Fruit fly (Drosophila melanogaster) whole organism, prepupa: ENCODE results near the gene dbo.

Source experiments
- CG10669 ChIP-seq: fragments of 200-800 bp; sonication (Bioruptor generic); optimal IDR thresholded peaks from 3 replicates; lab custom pipeline; 2018; ENCODE audit warnings: missing biosample characterization, mild to moderate bottlenecking, missing genetic modification characterization, moderate library complexity
- CG4318 ChIP-seq: fragments of 200-800 bp; sonication (Bioruptor generic); optimal IDR thresholded peaks from 3 replicates; lab custom pipeline; 2017; ENCODE audit warnings: missing biosample characterization, mild to moderate bottlenecking, missing genetic modification characterization
- CG8319 ChIP-seq: fragments of 200-800 bp; sonication (Bioruptor generic); optimal IDR thresholded peaks from 3 replicates; lab custom pipeline; 2016; ENCODE audit warnings: missing biosample characterization, missing genetic modification characterization

dm6 chr3L:15777383-15777782 is 49.3 kb upstream of the dbo start:
- TF ChIP-seq CG10669 (GFP tag; lab: Kevin White, UChicago): no peak
- TF ChIP-seq CG8319: no peak
- no peak for TF ChIP-seq CG4318
